Fruit fly (Drosophila melanogaster) whole organism, embryonic: ENCODE measurements around the gene mio.

Experiments used
- Adf1 ChIP-seq: fragments of 200-800 bp; sonication (Bioruptor generic); IDR thresholded peaks from 2 replicates; pipeline ENCODE4 v1.3.6; 2022; ENCODE audit warnings: missing biosample characterization, missing genetic modification characterization
- CG10274 ChIP-seq: fragments of 200-800 bp; sonication (Bioruptor generic); optimal IDR thresholded peaks from 3 replicates; lab custom pipeline; 2017; ENCODE audit warnings: missing biosample characterization, mild to moderate bottlenecking, missing genetic modification characterization
- CG10321 ChIP-seq: fragments of 200-800 bp; sonication (Bioruptor generic); IDR thresholded peaks from 2 replicates; pipeline ENCODE4 v1.3.6; 2022; ENCODE audit warnings: missing biosample characterization, missing genetic modification characterization
- CG11560 ChIP-seq: fragments of 200-800 bp; sonication (Bioruptor generic); IDR thresholded peaks from 3 replicates; pipeline ENCODE4 v1.3.6; 2022; ENCODE audit warnings: missing biosample characterization, missing genetic modification characterization
- CG12236 ChIP-seq: fragments of 200-800 bp; sonication (Bioruptor generic); optimal IDR thresholded peaks from 2 replicates; lab custom pipeline; 2016; ENCODE audit warnings: missing biosample characterization, missing genetic modification characterization
- CG12942 ChIP-seq: fragments of 200-800 bp; sonication (Bioruptor generic); optimal IDR thresholded peaks from 3 replicates; lab custom pipeline; 2016; ENCODE audit warnings: missing biosample characterization, missing genetic modification characterization
- CG13894 ChIP-seq: fragments of 200-800 bp; sonication (Bioruptor generic); optimal IDR thresholded peaks from 3 replicates; lab custom pipeline; 2018; ENCODE audit warnings: missing biosample characterization, mild to moderate bottlenecking, missing genetic modification characterization, moderate library complexity
- CG14860 ChIP-seq: fragments of 200-800 bp; sonication (Bioruptor generic); IDR thresholded peaks from 3 replicates; pipeline ENCODE4 v1.3.6; 2022; ENCODE audit warnings: missing biosample characterization, missing genetic modification characterization; ENCODE audit not compliant: partially characterized antibody
- CG1647 ChIP-seq: fragments of 200-800 bp; sonication (Bioruptor generic); optimal IDR thresholded peaks from 3 replicates; lab custom pipeline; 2016; ENCODE audit warnings: missing biosample characterization, missing genetic modification characterization
- CG17186 ChIP-seq: fragments of 200-800 bp; sonication (Bioruptor generic); optimal IDR thresholded peaks from 3 replicates; lab custom pipeline; 2017; ENCODE audit warnings: missing biosample characterization, missing genetic modification reagents, missing genetic modification characterization
- CG4617 ChIP-seq: fragments of 200-800 bp; sonication (Bioruptor generic); optimal IDR thresholded peaks from 3 replicates; lab custom pipeline; 2016; ENCODE audit warnings: missing biosample characterization, missing genetic modification characterization, borderline replicate concordance
- CG6689 ChIP-seq: fragments of 200-800 bp; sonication (Bioruptor generic); IDR thresholded peaks from 2 replicates; pipeline ENCODE4 v1.3.6; 2022; ENCODE audit warnings: missing biosample characterization, missing genetic modification characterization
- CG6791 ChIP-seq: fragments of 200-800 bp; sonication (Bioruptor generic); IDR thresholded peaks from 3 replicates; pipeline ENCODE4 v1.3.6; 2022; ENCODE audit warnings: missing biosample characterization, missing genetic modification characterization; ENCODE audit not compliant: partially characterized antibody
- CG7839 ChIP-seq: fragments of 200-800 bp; sonication (Bioruptor generic); optimal IDR thresholded peaks from 3 replicates; lab custom pipeline; 2018; ENCODE audit warnings: missing biosample characterization, mild to moderate bottlenecking, missing genetic modification characterization, moderate library complexity
- CG8944 ChIP-seq: fragments of 200-800 bp; sonication (Bioruptor generic); optimal IDR thresholded peaks from 3 replicates; lab custom pipeline; 2016; ENCODE audit warnings: missing biosample characterization, missing genetic modification characterization
- CG9727 ChIP-seq: fragments of 200-800 bp; sonication (Bioruptor generic); optimal IDR thresholded peaks from 3 replicates; lab custom pipeline; 2017; ENCODE audit warnings: missing biosample characterization, mild to moderate bottlenecking, missing genetic modification characterization
- CG9932 ChIP-seq: fragments of 200-800 bp; sonication (Bioruptor generic); IDR thresholded peaks from 2 replicates; pipeline ENCODE4 v1.3.6; 2022; ENCODE audit warnings: missing biosample characterization, missing genetic modification characterization
- CkIIα-i1 ChIP-seq: fragments of 200-800 bp; sonication (Bioruptor generic); IDR thresholded peaks from 2 replicates; pipeline ENCODE4 v1.3.6; 2022; ENCODE audit warnings: missing biosample characterization, missing genetic modification characterization
- CoRest ChIP-seq: fragments of 200-800 bp; sonication (Bioruptor generic); optimal IDR thresholded peaks from 3 replicates; lab custom pipeline; 2018; ENCODE audit warnings: missing biosample characterization, mild to moderate bottlenecking, missing genetic modification characterization, moderate library complexity
- Dbx ChIP-seq: fragments of 200-800 bp; sonication (Bioruptor generic); IDR thresholded peaks from 3 replicates; pipeline ENCODE4 v1.3.6; 2022; ENCODE audit warnings: missing biosample characterization, missing genetic modification characterization
- Dp ChIP-seq: fragments of 200-800 bp; sonication (Bioruptor generic); optimal IDR thresholded peaks from 2 replicates; lab custom pipeline; 2018; ENCODE audit warnings: missing biosample characterization, mild to moderate bottlenecking, missing genetic modification characterization, moderate library complexity
- Ets65A ChIP-seq: fragments of 200-800 bp; sonication (Bioruptor generic); peaks from one replicate; lab custom pipeline; 2016; ENCODE audit warnings: missing biosample characterization, missing genetic modification characterization
- HLH3B ChIP-seq: fragments of 200-800 bp; sonication (Bioruptor generic); IDR thresholded peaks from 2 replicates; pipeline ENCODE4 v1.3.6; 2022; ENCODE audit warnings: missing biosample characterization, missing genetic modification characterization
- Jarid2 ChIP-seq: fragments of 200-800 bp; sonication (Bioruptor generic); optimal IDR thresholded peaks from 3 replicates; lab custom pipeline; 2017; ENCODE audit warnings: mild to moderate bottlenecking, missing biosample characterization, missing genetic modification reagents, missing genetic modification characterization
- Max ChIP-seq: fragments of 200-800 bp; sonication (Bioruptor generic); optimal IDR thresholded peaks from 2 replicates; lab custom pipeline; 2016; ENCODE audit warnings: missing biosample characterization, mild to moderate bottlenecking, missing genetic modification characterization
- NFAT ChIP-seq: fragments of 200-800 bp; sonication (Bioruptor generic); IDR thresholded peaks from 2 replicates; pipeline ENCODE4 v1.3.6; 2022; ENCODE audit warnings: missing biosample characterization, missing genetic modification characterization
- Trl ChIP-seq, 3 experiments: fragments of >200 bp in 2 of 3; fragments of 200-800 bp in 1 of 3; sonication (Bioruptor generic) in 1 of 3; optimal IDR thresholded peaks; 2 replicates in 1 of 3; 3 replicates in 2 of 3; lab custom pipeline; 2016 to 2017; ENCODE audit warnings: missing biosample characterization in 1 of 3, missing genetic modification characterization in 1 of 3
- Usf ChIP-seq: fragments of 200-800 bp; sonication (Bioruptor generic); optimal IDR thresholded peaks from 2 replicates; lab custom pipeline; 2017; ENCODE audit warnings: missing genotype, missing biosample characterization, missing genetic modification characterization
- Xbp1 ChIP-seq: fragments of 200-800 bp; sonication (Bioruptor generic); optimal IDR thresholded peaks from 3 replicates; lab custom pipeline; 2016; ENCODE audit warnings: missing biosample characterization, mild to moderate bottlenecking, missing genetic modification characterization
- bigmax ChIP-seq: fragments of 200-800 bp; sonication (Bioruptor generic); optimal IDR thresholded peaks from 2 replicates; lab custom pipeline; 2018; ENCODE audit warnings: missing biosample characterization, mild to moderate bottlenecking, missing genetic modification characterization
- chif ChIP-seq, 2 experiments: fragments of 200-800 bp; sonication (Bioruptor generic); optimal IDR thresholded peaks; 3 replicates each; lab custom pipeline; 2016; ENCODE audit warnings: missing biosample characterization in 2 of 2, missing genetic modification characterization in 2 of 2
- dm ChIP-seq: fragments of 200-800 bp; sonication (Bioruptor generic); optimal IDR thresholded peaks from 3 replicates; lab custom pipeline; 2016; ENCODE audit warnings: missing biosample characterization, missing genetic modification characterization
- dysf ChIP-seq: fragments of 200-800 bp; sonication (Bioruptor generic); IDR thresholded peaks from 3 replicates; pipeline ENCODE4 v1.3.6; 2022; ENCODE audit warnings: missing biosample characterization, missing genetic modification characterization
- gt ChIP-seq: fragments of 200-800 bp; sonication (Bioruptor generic); IDR thresholded peaks from 2 replicates; pipeline ENCODE4 v1.3.6; 2022; ENCODE audit warnings: missing biosample characterization, missing genetic modification characterization
- her ChIP-seq: fragments of 200-800 bp; sonication (Bioruptor generic); optimal IDR thresholded peaks from 2 replicates; lab custom pipeline; 2016; ENCODE audit warnings: missing biosample characterization, missing genetic modification characterization
- hth ChIP-seq: fragments of >200 bp; optimal IDR thresholded peaks from 2 replicates; lab custom pipeline; 2017; ENCODE audit warnings: inconsistent platforms
- jumu ChIP-seq: fragments of 200-800 bp; sonication (Bioruptor generic); optimal IDR thresholded peaks from 3 replicates; lab custom pipeline; 2016; ENCODE audit warnings: missing biosample characterization, missing genetic modification characterization
- ken ChIP-seq: fragments of 200-800 bp; sonication (Bioruptor generic); IDR thresholded peaks from 3 replicates; pipeline ENCODE4 v1.3.6; 2022; ENCODE audit warnings: missing biosample characterization, missing genetic modification characterization
- kni ChIP-seq: fragments of 200-800 bp; sonication (Bioruptor generic); optimal IDR thresholded peaks from 3 replicates; lab custom pipeline; 2017; ENCODE audit warnings: mild to moderate bottlenecking, missing biosample characterization, missing genetic modification reagents, missing genetic modification characterization
- lilli ChIP-seq: fragments of 200-800 bp; sonication (Bioruptor generic); optimal IDR thresholded peaks from 3 replicates; lab custom pipeline; 2016; ENCODE audit warnings: missing biosample characterization, missing genetic modification characterization
- nerfin-2 ChIP-seq: fragments of 200-800 bp; sonication (Bioruptor generic); IDR thresholded peaks from 2 replicates; pipeline ENCODE4 v1.3.6; 2022; ENCODE audit warnings: missing biosample characterization, missing genetic modification characterization; ENCODE audit not compliant: partially characterized antibody
- pum ChIP-seq: fragments of 200-800 bp; sonication (Bioruptor generic); optimal IDR thresholded peaks from 2 replicates; lab custom pipeline; 2016; ENCODE audit warnings: missing biosample characterization, missing genetic modification characterization
- salm ChIP-seq: fragments of 200-800 bp; sonication (Bioruptor generic); optimal IDR thresholded peaks from 2 replicates; lab custom pipeline; 2018; ENCODE audit warnings: missing biosample characterization, mild to moderate bottlenecking, missing genetic modification characterization
- sr ChIP-seq: fragments of 200-800 bp; sonication (Bioruptor generic); IDR thresholded peaks from 3 replicates; pipeline ENCODE4 v1.3.6; 2022; ENCODE audit warnings: missing biosample characterization, missing genetic modification characterization
- stwl ChIP-seq: fragments of 200-800 bp; sonication (Bioruptor generic); optimal IDR thresholded peaks from 3 replicates; lab custom pipeline; 2018; ENCODE audit warnings: missing biosample characterization, mild to moderate bottlenecking, missing genetic modification characterization, moderate library complexity
- sug ChIP-seq: fragments of 200-800 bp; optimal IDR thresholded peaks from 2 replicates; lab custom pipeline; 2019; ENCODE audit warnings: missing biosample characterization, mild to moderate bottlenecking, missing genetic modification characterization, moderate library complexity
- tio ChIP-seq: fragments of 200-800 bp; sonication (Bioruptor generic); optimal IDR thresholded peaks from 2 replicates; lab custom pipeline; 2017; ENCODE audit warnings: missing biosample characterization, missing genetic modification characterization, inconsistent platforms
- vnd ChIP-seq: fragments of 200-800 bp; sonication (Bioruptor generic); IDR thresholded peaks from 3 replicates; pipeline ENCODE4 v1.3.6; 2022; ENCODE audit warnings: missing biosample characterization, missing genetic modification characterization; ENCODE audit not compliant: partially characterized antibody
- vvl ChIP-seq: fragments of 200-800 bp; sonication (Bioruptor generic); IDR thresholded peaks from 2 replicates; pipeline ENCODE4 v1.3.6; 2022; ENCODE audit warnings: missing biosample characterization, missing genetic modification characterization

The mio gene

DNA sequence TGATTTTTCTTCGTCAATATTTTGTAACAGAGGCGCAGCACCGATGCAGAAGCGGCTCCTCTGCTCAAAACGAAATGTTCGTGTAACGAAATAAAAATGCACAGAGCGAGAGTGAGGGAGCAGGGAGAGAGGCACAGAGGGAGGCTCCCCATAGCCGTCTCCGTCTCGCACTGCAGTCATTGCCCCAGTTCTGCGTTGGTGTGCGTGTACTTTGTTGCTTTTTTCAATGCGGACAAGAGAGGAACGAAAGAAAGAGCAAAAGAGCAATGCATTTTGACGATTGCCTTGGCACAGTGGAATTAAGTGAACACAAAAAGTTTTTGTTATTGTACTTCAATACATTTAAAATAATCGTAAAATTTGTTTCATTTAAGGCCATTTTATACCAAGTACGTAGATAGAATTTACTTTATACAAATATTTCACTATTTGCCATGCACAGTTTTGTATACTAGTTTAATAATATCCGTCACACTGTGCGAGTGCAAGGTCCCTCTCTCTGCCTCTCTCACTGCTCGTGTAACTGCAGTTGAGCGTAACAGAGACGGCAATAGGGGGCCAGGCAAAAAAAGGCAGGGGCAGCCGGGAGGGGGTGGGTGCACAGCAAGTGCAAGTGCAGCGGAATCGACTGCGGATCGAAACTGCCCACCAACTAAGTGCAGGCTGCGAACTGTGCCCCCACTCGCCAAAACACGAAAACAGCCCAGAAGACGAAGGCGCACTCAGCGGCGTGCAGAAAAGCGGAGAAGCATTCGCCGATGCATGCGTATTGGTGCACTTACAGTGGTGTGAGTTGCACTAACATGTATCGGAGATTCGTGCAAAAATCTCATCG is 14.9 kb upstream of the mio start (continued):
- TF ChIP-seq gt (peak; percentile 99), CG13894 (tag; lab: Kevin White, UChicago) (no peak), stwl (peak; percentile 96), CG7839 (peak; percentile 99), CG12942 (GFP tag; lab: Kevin White, UChicago) (peak; percentile 98), kni (peak; percentile 96), chif (GFP tag; optimal IDR thresholded peaks at IDR 0.05; lab: Kevin White, UChicago) (peak; percentile 98 to 99), CG1647 (GFP tag; lab: Kevin White, UChicago) (peak; percentile 96), CG6689 (GFP tag; lab: Robert Waterston, UW) (peak; percentile 99), dm (GFP tag; lab: Kevin White, UChicago) (peak; percentile 95), CoRest (tag; lab: Kevin White, UChicago) (peak; percentile 98), jumu (GFP tag; lab: Kevin White, UChicago) (peak; percentile 98), Jarid2 (GFP tag; lab: Kevin White, UChicago) (peak; percentile 90), vnd (GFP tag; lab: Robert Waterston, UW) (peak; percentile 77), Adf1 (GFP tag; lab: Robert Waterston, UW) (no peak), her (GFP tag; lab: Kevin White, UChicago) (peak; percentile 92), Dp (peak; percentile 26), CG14860 (GFP tag; lab: Robert Waterston, UW) (peak; percentile 85), nerfin-2 (GFP tag; lab: Robert Waterston, UW) (peak; percentile 83), vvl (GFP tag; lab: Robert Waterston, UW) (peak; percentile 100), Dbx (GFP tag; lab: Robert Waterston, UW) (0 out of 3 replicates have a peak, but pooled peaks have one; percentile 30), CG10321 (GFP tag; lab: Robert Waterston, UW) (peak; percentile 83), CkIIα-i1 (GFP tag; lab: Robert Waterston, UW) (peak; percentile 74; the same call in 1 of the 2 replicates), CG6791 (GFP tag; lab: Robert Waterston, UW) (peak; percentile 85), Usf (GFP tag; lab: Kevin White, UChicago) (peak; percentile 93), CG17186 (GFP tag; lab: Kevin White, UChicago) (peak; percentile 97), salm (tag; lab: Kevin White, UChicago) (peak; percentile 99), sr (GFP tag; lab: Robert Waterston, UW) (peak; percentile 95), Ets65A (GFP tag; lab: Kevin White, UChicago) (peak; percentile 99), CG4617 (GFP tag; lab: Kevin White, UChicago) (peak; percentile 98), CG8944 (GFP tag; lab: Kevin White, UChicago) (peak; percentile 97), sug (tag; lab: Kevin White, UChicago) (peak; percentile 69), Max (GFP tag; lab: Kevin White, UChicago) (peak; percentile 98), Xbp1 (GFP tag; lab: Kevin White, UChicago) (peak; percentile 99), lilli (GFP tag; lab: Kevin White, UChicago) (peak; percentile 97), CG11560 (tag; lab: Robert Waterston, UW) (peak; percentile 86), CG12236 (peak; percentile 98), hth (lab: Kevin White, UChicago) (no peak), HLH3B (GFP tag; lab: Robert Waterston, UW) (peak; percentile 99), CG9932 (GFP tag; lab: Robert Waterston, UW) (no peak), NFAT (GFP tag; lab: Robert Waterston, UW) (peak; percentile 80), tio (GFP tag; lab: Kevin White, UChicago) (peak; percentile 97), Trl (optimal IDR thresholded peaks at IDR 0.05; lab: Kevin White, UChicago) (peak; percentile 27 to 79), Trl (GFP tag; optimal IDR thresholded peaks at IDR 0.05; lab: Kevin White, UChicago) (peak; percentile 98), pum (GFP tag; lab: Kevin White, UChicago) (peak; percentile 99), bigmax (GFP tag; lab: Kevin White, UChicago) (peak; percentile 57), CG10274 (GFP tag; lab: Kevin White, UChicago) (peak; percentile 83), CG9727 (GFP tag; lab: Kevin White, UChicago) (peak; percentile 100), ken (GFP tag; lab: Robert Waterston, UW) (peak; percentile 99), dysf (GFP tag; lab: Robert Waterston, UW) (peak; percentile 96)
